Worm (Caenorhabditis elegans) whole organism, mixed stage, embryonic: Measurements from ENCODE around the gene toca-1.

Source experiments
- ham-2 ChIP-seq: fragments of 200-800 bp; sonication (Bioruptor generic); optimal IDR thresholded peaks from 2 replicates; lab custom pipeline; 2018; ENCODE audit warnings: mild to moderate bottlenecking, missing genetic modification characterization, missing compliant biosample characterization
- ztf-11 ChIP-seq: fragments of 150-350 bp; optimal IDR thresholded peaks from 2 replicates; lab custom pipeline; 2014; ENCODE audit warnings: missing biosample characterization, missing genetic modification characterization

ce11 chrX:1503698-1504501, 17.4 kb downstream of the toca-1 start:
- TF ChIP-seq ham-2 (GFP tag; lab: Kevin White, UChicago) (no peak), ztf-11 (tag; lab: Kevin White, UChicago) (no peak)
